Worm (Caenorhabditis elegans) whole organism, midembryonic: ENCODE measurements around the gene C06A12.8.

ENCODE experiments used
- T22C8.4 ChIP-seq: fragments of 200-800 bp; sonication (Bioruptor generic); IDR thresholded peaks from 2 replicates; pipeline ENCODE4 v1.3.6; 2022; ENCODE audit warnings: missing genetic modification characterization, missing compliant biosample characterization
- cog-1 ChIP-seq: sonication (generic microtip); optimal IDR thresholded peaks from 2 replicates; lab custom pipeline; 2016; ENCODE audit warnings: missing genetic modification characterization, missing compliant biosample characterization
- flt-1 ChIP-seq: fragments of 200-800 bp; sonication (Bioruptor generic); IDR thresholded peaks from 2 replicates; pipeline ENCODE4 v1.3.6; 2022; ENCODE audit warnings: missing genetic modification characterization, missing compliant biosample characterization
- klf-2 ChIP-seq: fragments of 200-800 bp; sonication (Bioruptor generic); conservative IDR thresholded peaks from 2 replicates; pipeline ENCODE4 v1.3.6; 2022; ENCODE audit warnings: missing genetic modification reagents, missing genetic modification characterization, missing compliant biosample characterization
- med-1 ChIP-seq: sonication (generic microtip); optimal IDR thresholded peaks from 2 replicates; lab custom pipeline; 2017; ENCODE audit warnings: missing genetic modification characterization, mild to moderate bottlenecking, missing compliant biosample characterization, antibody characterized with exemption, missing genetic modification reagents; ENCODE audit not compliant: insufficient read depth
- ref-1 ChIP-seq: fragments of 200-800 bp; sonication (Bioruptor generic); conservative IDR thresholded peaks from 2 replicates; pipeline ENCODE4 v1.3.6; 2022; ENCODE audit warnings: missing genetic modification reagents, missing genetic modification characterization, missing compliant biosample characterization
- tab-1 ChIP-seq: fragments of 200-800 bp; sonication (Bioruptor generic); IDR thresholded peaks from 2 replicates; pipeline ENCODE4 v1.3.6; 2022; ENCODE audit warnings: missing genetic modification characterization, missing compliant biosample characterization
- ztf-23 ChIP-seq: fragments of 200-800 bp; sonication (Bioruptor generic); IDR thresholded peaks from 2 replicates; pipeline ENCODE4 v1.3.6; 2022; ENCODE audit warnings: missing genetic modification reagents, missing genetic modification characterization, missing compliant biosample characterization
- ztf-29 ChIP-seq: fragments of 200-800 bp; sonication (Bioruptor generic); IDR thresholded peaks from 2 replicates; pipeline ENCODE4 v1.3.6; 2022; ENCODE audit warnings: missing genetic modification reagents, missing genetic modification characterization, missing compliant biosample characterization

The C06A12.8 gene

DNA sequence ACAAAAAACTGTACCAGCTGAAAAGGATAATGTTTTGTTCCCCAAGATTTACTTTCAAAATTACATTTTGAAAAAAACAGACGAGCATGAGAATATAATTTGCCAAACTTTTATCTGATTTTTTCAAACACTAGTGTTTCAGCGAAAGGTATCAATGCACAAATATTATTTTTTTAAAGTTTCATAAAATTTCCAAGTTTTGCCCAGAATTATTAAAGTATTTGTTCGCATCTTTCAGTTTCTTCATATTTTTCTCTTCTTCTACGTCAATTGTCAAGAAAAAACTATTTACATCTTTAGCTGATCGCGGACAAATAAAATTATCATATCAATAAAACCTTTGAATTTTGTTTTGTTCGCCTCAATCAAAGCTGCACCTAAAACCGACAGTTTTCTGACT, at the start of gene C06A12.8:
TSS of gene C06A12.8 (plus strand) at position 301 of the 400 bp plus-strand sequence.
- TF ChIP-seq tab-1, result no peak
- no peak for TF ChIP-seq T22C8.4 (GFP tag; lab: Robert Waterston, UW)
- TF ChIP-seq ztf-23, result no peak
- no peak for TF ChIP-seq ref-1 (GFP tag; lab: Robert Waterston, UW)
- TF ChIP-seq cog-1 (tag; lab: Kevin White, UChicago), result no peak
- TF ChIP-seq flt-1 (GFP tag; lab: Robert Waterston, UW), result no peak
- TF ChIP-seq klf-2 (GFP tag; lab: Robert Waterston, UW), result no peak
- no peak for TF ChIP-seq ztf-29
- TF ChIP-seq med-1 (GFP tag; lab: Kevin White, UChicago), result no peak

DNA sequence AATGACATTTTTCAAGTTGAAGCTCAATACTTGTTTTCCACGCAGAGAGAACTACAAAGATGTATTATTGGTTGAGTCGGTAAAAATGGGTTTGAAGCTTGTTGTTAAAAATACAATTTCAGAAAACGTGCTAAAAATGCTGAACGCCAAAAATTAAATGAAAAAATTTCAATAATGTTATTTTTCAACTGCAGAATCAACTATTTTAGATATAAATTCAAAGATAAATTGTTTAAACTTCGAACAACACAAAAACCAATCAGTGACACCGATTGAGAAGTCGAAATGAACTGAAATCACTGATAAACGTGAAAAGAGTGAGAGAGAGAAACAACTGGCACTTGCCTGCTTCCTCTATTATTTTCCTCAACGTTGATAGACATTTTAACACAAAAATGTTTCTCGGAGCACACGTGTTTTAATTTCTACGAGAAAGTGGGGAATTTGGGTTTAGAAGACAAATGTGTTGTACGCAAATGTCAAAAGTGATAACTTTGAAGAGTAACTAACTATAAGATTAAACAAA, 49.6 kb upstream of the C06A12.8 start, which contains the start of gene T02D1.8:
TSS of gene T02D1.8 (minus strand) at position 51 of the 526 bp plus-strand sequence.
- TF ChIP-seq med-1 (GFP tag; lab: Kevin White, UChicago), result no peak
- no peak for TF ChIP-seq ztf-29
- TF ChIP-seq cog-1 (tag; lab: Kevin White, UChicago), result no peak
- TF ChIP-seq klf-2 (GFP tag; lab: Robert Waterston, UW), result no peak
- no peak for TF ChIP-seq ref-1 (GFP tag; lab: Robert Waterston, UW)
- no peak for TF ChIP-seq tab-1
- no peak for TF ChIP-seq flt-1 (GFP tag; lab: Robert Waterston, UW)
- no peak for TF ChIP-seq ztf-23
- no peak for TF ChIP-seq T22C8.4 (GFP tag; lab: Robert Waterston, UW)

DNA sequence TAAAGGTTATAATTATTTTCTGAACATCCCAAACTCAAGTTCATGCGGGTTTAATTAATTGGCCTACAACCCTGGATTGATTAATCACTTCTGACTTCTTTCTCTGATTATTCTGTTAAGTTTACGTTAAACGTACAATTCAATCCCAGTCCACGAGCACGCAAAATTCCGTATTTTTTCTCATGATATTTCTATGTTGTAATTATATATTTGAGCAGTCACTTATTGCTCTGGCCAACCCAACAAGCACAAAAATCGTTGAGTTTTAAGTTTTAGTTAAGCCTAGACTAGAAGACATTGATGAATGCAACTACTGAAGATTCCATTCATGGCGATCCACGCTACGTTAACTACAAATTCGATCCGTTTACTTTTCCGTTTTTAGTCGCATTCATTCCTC, 41.2 kb upstream of the C06A12.8 start, which contains the start of gene sru-15:
TSS of gene sru-15 (plus strand) at position 301 of the 400 bp plus-strand sequence.
- TF ChIP-seq T22C8.4 (GFP tag; lab: Robert Waterston, UW) (no peak), cog-1 (tag; lab: Kevin White, UChicago) (no peak), med-1 (GFP tag; lab: Kevin White, UChicago) (no peak), ztf-23 (no peak), tab-1 (no peak), ztf-29 (no peak), klf-2 (GFP tag; lab: Robert Waterston, UW) (no peak), ref-1 (GFP tag; lab: Robert Waterston, UW) (no peak), flt-1 (GFP tag; lab: Robert Waterston, UW) (no peak)

- TF ChIP-seq flt-1 (GFP tag; lab: Robert Waterston, UW) (no peak), ref-1 (GFP tag; lab: Robert Waterston, UW) (no peak), cog-1 (tag; lab: Kevin White, UChicago) (no peak), med-1 (GFP tag; lab: Kevin White, UChicago) (no peak), T22C8.4 (GFP tag; lab: Robert Waterston, UW) (no peak), klf-2 (GFP tag; lab: Robert Waterston, UW) (no peak), ztf-23 (no peak), tab-1 (no peak), ztf-29 (no peak)
Measured at ce11 chrIV:17399455-17399854, 37.7 kb upstream of the C06A12.8 start, which contains the start of gene T02D1.4. T02D1.4 (plus strand) TSS chrIV:17399755.

- TF ChIP-seq ref-1 (GFP tag; lab: Robert Waterston, UW) (no peak), ztf-29 (no peak), klf-2 (GFP tag; lab: Robert Waterston, UW) (no peak), ztf-23 (no peak), flt-1 (GFP tag; lab: Robert Waterston, UW) (no peak), cog-1 (tag; lab: Kevin White, UChicago) (no peak), tab-1 (no peak), med-1 (GFP tag; lab: Kevin White, UChicago) (no peak), T22C8.4 (GFP tag; lab: Robert Waterston, UW) (no peak)
Measured at ce11 chrIV:17405530-17405929, 31.6 kb upstream of the C06A12.8 start, which contains the start of gene pmp-4. pmp-4 (minus strand) TSS chrIV:17405630.

ce11 chrIV:17406119-17406518, 31.0 kb upstream of the C06A12.8 start:
- TF ChIP-seq cog-1 (tag; lab: Kevin White, UChicago), result no peak
- TF ChIP-seq tab-1, result no peak
- TF ChIP-seq ztf-29, result no peak
- TF ChIP-seq ztf-23, result no peak
- TF ChIP-seq ref-1 (GFP tag; lab: Robert Waterston, UW), result no peak
- no peak for TF ChIP-seq med-1 (GFP tag; lab: Kevin White, UChicago)
- no peak for TF ChIP-seq T22C8.4 (GFP tag; lab: Robert Waterston, UW)
- TF ChIP-seq flt-1 (GFP tag; lab: Robert Waterston, UW), result no peak
- TF ChIP-seq klf-2 (GFP tag; lab: Robert Waterston, UW), result no peak

DNA sequence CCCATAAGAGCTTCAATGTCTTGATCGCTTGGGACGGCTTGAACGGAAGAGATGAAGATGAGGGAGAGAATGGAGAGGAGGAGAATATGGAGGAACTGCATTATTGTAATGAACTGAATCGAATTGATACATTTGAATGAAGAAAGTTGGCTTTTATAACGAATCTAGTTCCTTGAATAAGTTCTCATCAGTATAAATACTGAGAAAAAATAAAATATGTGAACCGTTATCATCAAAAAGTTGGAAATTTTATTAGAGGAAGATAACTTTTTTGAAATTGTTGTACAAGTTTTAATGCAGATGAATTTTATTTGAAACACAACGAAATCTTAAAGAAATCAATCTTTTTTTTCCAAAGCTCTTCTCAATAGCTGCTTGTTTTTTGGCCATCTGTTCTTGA, 30.1 kb upstream of the C06A12.8 start, which contains the start of gene T02D1.7:
TSS of gene T02D1.7 (minus strand) at position 101 of the 400 bp plus-strand sequence.
- TF ChIP-seq ztf-23, result no peak
- no peak for TF ChIP-seq cog-1 (tag; lab: Kevin White, UChicago)
- TF ChIP-seq ref-1 (GFP tag; lab: Robert Waterston, UW), result no peak
- no peak for TF ChIP-seq klf-2 (GFP tag; lab: Robert Waterston, UW)
- no peak for TF ChIP-seq flt-1 (GFP tag; lab: Robert Waterston, UW)
- no peak for TF ChIP-seq T22C8.4 (GFP tag; lab: Robert Waterston, UW)
- no peak for TF ChIP-seq med-1 (GFP tag; lab: Kevin White, UChicago)
- no peak for TF ChIP-seq tab-1
- no peak for TF ChIP-seq ztf-29

ce11 chrIV:17407491-17407890, 29.6 kb upstream of the C06A12.8 start, which contains the start of gene T02D1.9:
T02D1.9 (minus strand) TSS chrIV:17407591.
- TF ChIP-seq med-1 (GFP tag; lab: Kevin White, UChicago) (no peak), ztf-23 (no peak), tab-1 (no peak), T22C8.4 (GFP tag; lab: Robert Waterston, UW) (no peak), ref-1 (GFP tag; lab: Robert Waterston, UW) (no peak), cog-1 (tag; lab: Kevin White, UChicago) (no peak), ztf-29 (no peak), flt-1 (GFP tag; lab: Robert Waterston, UW) (no peak), klf-2 (GFP tag; lab: Robert Waterston, UW) (no peak)

- TF ChIP-seq tab-1 (no peak), T22C8.4 (GFP tag; lab: Robert Waterston, UW) (no peak), ztf-29 (no peak), klf-2 (GFP tag; lab: Robert Waterston, UW) (no peak), med-1 (GFP tag; lab: Kevin White, UChicago) (no peak), flt-1 (GFP tag; lab: Robert Waterston, UW) (no peak), cog-1 (tag; lab: Kevin White, UChicago) (no peak), ref-1 (GFP tag; lab: Robert Waterston, UW) (no peak), ztf-23 (no peak)
Measured at ce11 chrIV:17413343-17413742, 23.8 kb upstream of the C06A12.8 start.
